Fruit fly (Drosophila melanogaster): ENCODE data around the gene CG8372.
A peak's percentile ranks its signal among the peaks of the same experiment; 100 is the strongest.

Gene CG8372

dm6 chr2L:8168075-8168474 is 44.6 kb downstream of the CG8372 start:
- TF ChIP-seq kay (GFP tag; ENCODE audit: borderline replicate concordance) (no peak), toe (GFP tag; optimal IDR thresholded peaks at IDR 0.05) (no peak), Mnt (GFP tag; optimal IDR thresholded peaks at IDR 0.05) (no peak), CG7045 (GFP tag; optimal IDR thresholded peaks at IDR 0.05) (no peak), Clk (GFP tag; optimal IDR thresholded peaks at IDR 0.05) (no peak), Crg-1 (GFP tag; optimal IDR thresholded peaks at IDR 0.05) (no peak), Hr96 (GFP tag; optimal IDR thresholded peaks at IDR 0.05) (no peak), CG11617 (GFP tag; optimal IDR thresholded peaks at IDR 0.05) (no peak), cnc (optimal IDR thresholded peaks at IDR 0.05) (no peak), tj (GFP tag; optimal IDR thresholded peaks at IDR 0.05) (no peak), CG7101 (tag; optimal IDR thresholded peaks at IDR 0.05) (no peak), cic (GFP tag; optimal IDR thresholded peaks at IDR 0.05) (no peak), CG5204 (GFP tag; optimal IDR thresholded peaks at IDR 0.05) (no peak), CG33017 (tag; optimal IDR thresholded peaks at IDR 0.05) (no peak), CG14711 (tag; optimal IDR thresholded peaks at IDR 0.05) (no peak)

dm6 chr2L:8165800-8166576 is 46.7 kb downstream of the CG8372 start:
- TF ChIP-seq pad (GFP tag; optimal IDR thresholded peaks at IDR 0.05) (no peak), kay (GFP tag; ENCODE audit: borderline replicate concordance) (peak; percentile 19)

- no peak for TF ChIP-seq CG7101 (tag; optimal IDR thresholded peaks at IDR 0.05)
- no peak for TF ChIP-seq cnc (optimal IDR thresholded peaks at IDR 0.05)
- peak; percentile 24 for TF ChIP-seq kay (GFP tag; ENCODE audit: borderline replicate concordance)
- TF ChIP-seq CG5204 (GFP tag; optimal IDR thresholded peaks at IDR 0.05): no peak
These were observed 48.5 kb downstream of the CG8372 start for dm6 chr2L:8164219-8164618.

dm6 chr2L:8163588-8164166 is 49.0 kb downstream of the CG8372 start:
- TF ChIP-seq Mnt (GFP tag; optimal IDR thresholded peaks at IDR 0.05): peak; percentile 40
- TF ChIP-seq CG7045 (GFP tag; optimal IDR thresholded peaks at IDR 0.05): peak; percentile 70
- no peak for TF ChIP-seq Clk (GFP tag; optimal IDR thresholded peaks at IDR 0.05)
- peak; percentile 25 for TF ChIP-seq pad (GFP tag; optimal IDR thresholded peaks at IDR 0.05)
- no peak for TF ChIP-seq ovo (GFP tag; optimal IDR thresholded peaks at IDR 0.05)
- TF ChIP-seq CG5204 (GFP tag; optimal IDR thresholded peaks at IDR 0.05): peak; percentile 33
- TF ChIP-seq CG11617 (GFP tag; optimal IDR thresholded peaks at IDR 0.05): peak; percentile 51
- TF ChIP-seq Hr96 (GFP tag; optimal IDR thresholded peaks at IDR 0.05): peak; percentile 34
- TF ChIP-seq bab1 (GFP tag; optimal IDR thresholded peaks at IDR 0.05): peak; percentile 33
- no peak for TF ChIP-seq cnc (optimal IDR thresholded peaks at IDR 0.05)
- TF ChIP-seq CG33017 (tag; optimal IDR thresholded peaks at IDR 0.05): peak; percentile 61
- TF ChIP-seq cic (GFP tag; optimal IDR thresholded peaks at IDR 0.05): peak; percentile 88
- TF ChIP-seq Crg-1 (GFP tag; optimal IDR thresholded peaks at IDR 0.05): peak; percentile 43
- no peak for TF ChIP-seq CG1620 (GFP tag; optimal IDR thresholded peaks at IDR 0.05)
- TF ChIP-seq CG12768 (GFP tag; optimal IDR thresholded peaks at IDR 0.05): peak; percentile 78
- no peak for TF ChIP-seq kay (GFP tag; ENCODE audit: borderline replicate concordance)
- TF ChIP-seq toe (GFP tag; optimal IDR thresholded peaks at IDR 0.05): peak; percentile 43
- peak; percentile 58 for TF ChIP-seq tj (GFP tag; optimal IDR thresholded peaks at IDR 0.05)
- TF ChIP-seq CG14711 (tag; optimal IDR thresholded peaks at IDR 0.05): no peak
- peak; percentile 38 for TF ChIP-seq CG7101 (tag; optimal IDR thresholded peaks at IDR 0.05)

- peak; percentile 5 for TF ChIP-seq cic (GFP tag; optimal IDR thresholded peaks at IDR 0.05)
- TF ChIP-seq tj (GFP tag; optimal IDR thresholded peaks at IDR 0.05): peak; percentile 65
- TF ChIP-seq CG1620 (GFP tag; optimal IDR thresholded peaks at IDR 0.05): no peak
- TF ChIP-seq Mnt (GFP tag; optimal IDR thresholded peaks at IDR 0.05): peak; percentile 61
- no peak for TF ChIP-seq Crg-1 (GFP tag; optimal IDR thresholded peaks at IDR 0.05)
- TF ChIP-seq CG11617 (GFP tag; optimal IDR thresholded peaks at IDR 0.05): no peak
- no peak for TF ChIP-seq bab1 (GFP tag; optimal IDR thresholded peaks at IDR 0.05)
- no peak for TF ChIP-seq CG12768 (GFP tag; optimal IDR thresholded peaks at IDR 0.05)
- no peak for TF ChIP-seq CG33017 (tag; optimal IDR thresholded peaks at IDR 0.05)
- TF ChIP-seq CG7045 (GFP tag; optimal IDR thresholded peaks at IDR 0.05): no peak
- no peak for TF ChIP-seq CG5204 (GFP tag; optimal IDR thresholded peaks at IDR 0.05)
- no peak for TF ChIP-seq Hr96 (GFP tag; optimal IDR thresholded peaks at IDR 0.05)
- no peak for TF ChIP-seq CG7101 (tag; optimal IDR thresholded peaks at IDR 0.05)
These were observed 49.7 kb downstream of the CG8372 start, which contains the start of gene Piezo for dm6 chr2L:8163025-8163351. Gene Piezo, plus strand, starts transcription at chr2L:8163073.

DNA sequence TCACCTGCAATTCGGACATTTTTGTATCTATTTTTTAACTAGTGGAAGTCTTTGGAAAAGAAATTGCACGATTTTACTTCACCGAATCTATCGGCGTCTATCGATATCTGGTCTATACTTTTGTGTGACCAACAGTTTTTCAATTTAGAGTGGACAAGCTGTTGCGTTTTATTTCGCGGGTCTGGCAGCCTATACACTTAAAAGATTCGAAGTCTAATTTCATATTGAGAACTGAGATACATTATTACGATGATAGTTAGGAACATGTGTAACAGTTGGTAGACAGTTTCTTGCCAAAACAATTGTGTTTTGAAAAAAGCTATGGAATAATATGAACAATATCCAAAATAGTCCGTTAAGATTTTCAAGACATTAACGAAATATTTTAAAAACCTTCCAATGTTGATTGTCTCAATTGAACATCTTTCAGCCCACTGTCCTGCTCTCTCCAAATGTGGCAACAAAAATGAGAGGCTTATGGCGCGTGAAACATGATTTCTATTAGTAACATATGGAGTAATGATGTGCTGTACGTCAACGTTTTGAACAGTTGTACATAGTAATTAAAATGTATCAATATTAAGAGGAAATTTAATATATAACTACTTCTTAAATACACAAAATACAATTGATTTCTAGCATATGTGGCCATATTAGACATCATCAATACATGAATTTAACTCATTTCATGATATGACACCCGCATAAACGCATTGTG is 50.2 kb downstream of the CG8372 start, which contains the start of gene Acbp1:
TSS of gene Acbp1 (minus strand) at position 146 of the 718 bp plus-strand sequence.
- TF ChIP-seq Clk (GFP tag; optimal IDR thresholded peaks at IDR 0.05): peak; percentile 95
- peak; percentile 90 for TF ChIP-seq tj (GFP tag; optimal IDR thresholded peaks at IDR 0.05)
- TF ChIP-seq cic (GFP tag; optimal IDR thresholded peaks at IDR 0.05): peak; percentile 91
- TF ChIP-seq CG33017 (tag; optimal IDR thresholded peaks at IDR 0.05): peak; percentile 99
- peak; percentile 100 for TF ChIP-seq CG11617 (GFP tag; optimal IDR thresholded peaks at IDR 0.05)
- peak; percentile 98 for TF ChIP-seq CG7045 (GFP tag; optimal IDR thresholded peaks at IDR 0.05)
- TF ChIP-seq Mnt (GFP tag; optimal IDR thresholded peaks at IDR 0.05): peak; percentile 92
- TF ChIP-seq CG1620 (GFP tag; optimal IDR thresholded peaks at IDR 0.05): peak; percentile 85
- peak; percentile 97 for TF ChIP-seq CG7101 (tag; optimal IDR thresholded peaks at IDR 0.05)
- no peak for TF ChIP-seq cnc (optimal IDR thresholded peaks at IDR 0.05)
- TF ChIP-seq bab1 (GFP tag; optimal IDR thresholded peaks at IDR 0.05): peak; percentile 99
- peak; percentile 92 for TF ChIP-seq CG14711 (tag; optimal IDR thresholded peaks at IDR 0.05)
- peak; percentile 98 for TF ChIP-seq CG12768 (GFP tag; optimal IDR thresholded peaks at IDR 0.05)
- TF ChIP-seq Crg-1 (GFP tag; optimal IDR thresholded peaks at IDR 0.05): peak; percentile 87
- TF ChIP-seq pad (GFP tag; optimal IDR thresholded peaks at IDR 0.05): peak; percentile 87
- peak; percentile 95 for TF ChIP-seq Hr96 (GFP tag; optimal IDR thresholded peaks at IDR 0.05)
- peak; percentile 92 for TF ChIP-seq kay (GFP tag; ENCODE audit: borderline replicate concordance)
- peak; percentile 95 for TF ChIP-seq CG5204 (GFP tag; optimal IDR thresholded peaks at IDR 0.05)
- peak; percentile 88 for TF ChIP-seq ovo (GFP tag; optimal IDR thresholded peaks at IDR 0.05)
- TF ChIP-seq toe (GFP tag; optimal IDR thresholded peaks at IDR 0.05): peak; percentile 97

Measured in whole organism, adult.